Worm (Caenorhabditis elegans): ENCODE results near the gene ZC250.5.

The ZC250.5 gene

ce11 chrV:5840939-5841338 is 35.4 kb downstream of the ZC250.5 start:
- TF ChIP-seq nhr-25 (tag; optimal IDR thresholded peaks at IDR 0.05) (peak; percentile 32), fkh-2 (tag; optimal IDR thresholded peaks at IDR 0.05) (no peak)

- TF ChIP-seq pqm-1 (tag; optimal IDR thresholded peaks at IDR 0.05) = peak; percentile 70
- TF ChIP-seq egl-5 (tag; optimal IDR thresholded peaks at IDR 0.05) = no peak
- no peak for TF ChIP-seq mml-1 (tag; optimal IDR thresholded peaks at IDR 0.05)
- peak; percentile 74 for TF ChIP-seq ama-1 (optimal IDR thresholded peaks at IDR 0.05)
- peak; percentile 48 for TF ChIP-seq pha-4 (tag; optimal IDR thresholded peaks at IDR 0.05)
- TF ChIP-seq snpc-4 (tag; optimal IDR thresholded peaks at IDR 0.05) = no peak
- TF ChIP-seq nhr-237 (tag; optimal IDR thresholded peaks at IDR 0.05) = no peak
- TF ChIP-seq jun-1 (tag; optimal IDR thresholded peaks at IDR 0.05) = no peak
- TF ChIP-seq hmg-11 (tag; optimal IDR thresholded peaks at IDR 0.05) = no peak
- TF ChIP-seq elt-2 (tag; optimal IDR thresholded peaks at IDR 0.05) = peak; percentile 51
These were observed 37.1 kb downstream of the ZC250.5 start for ce11 chrV:5842507-5843144.

ce11 chrV:5843415-5844337 is 38.1 kb downstream of the ZC250.5 start:
- TF ChIP-seq ama-1 (optimal IDR thresholded peaks at IDR 0.05) (peak; percentile 62), skn-1 (tag; optimal IDR thresholded peaks at IDR 0.05) (peak; percentile 39), nhr-11 (tag; optimal IDR thresholded peaks at IDR 0.05) (peak; percentile 45), ZK546.5 (tag; optimal IDR thresholded peaks at IDR 0.05) (no peak), egl-5 (tag; optimal IDR thresholded peaks at IDR 0.05) (peak; percentile 82), pha-4 (tag; optimal IDR thresholded peaks at IDR 0.05) (peak; percentile 28), jun-1 (tag; optimal IDR thresholded peaks at IDR 0.05) (peak; percentile 77), pqm-1 (tag; optimal IDR thresholded peaks at IDR 0.05) (peak; percentile 91), eor-1 (tag; optimal IDR thresholded peaks at IDR 0.05) (no peak), nfya-1 (tag; optimal IDR thresholded peaks at IDR 0.05; ENCODE audit: insufficient read depth) (peak; percentile 33), elt-2 (tag; optimal IDR thresholded peaks at IDR 0.05) (peak; percentile 87), nhr-76 (tag; optimal IDR thresholded peaks at IDR 0.05) (no peak), nhr-23 (tag; optimal IDR thresholded peaks at IDR 0.05) (peak; percentile 27)

- TF ChIP-seq lin-39 (tag; optimal IDR thresholded peaks at IDR 0.05) = no peak
- no peak for TF ChIP-seq nhr-12 (tag; optimal IDR thresholded peaks at IDR 0.05)
- TF ChIP-seq nhr-43 (tag; optimal IDR thresholded peaks at IDR 0.05; ENCODE audit: poor library complexity, severe bottlenecking) = peak; percentile 93
- no peak for TF ChIP-seq unc-39 (tag; optimal IDR thresholded peaks at IDR 0.05)
- TF ChIP-seq skn-1 (tag; optimal IDR thresholded peaks at IDR 0.05) = no peak
- no peak for TF ChIP-seq eor-1 (tag; optimal IDR thresholded peaks at IDR 0.05)
- TF ChIP-seq nhr-25 (tag; optimal IDR thresholded peaks at IDR 0.05) = peak; percentile 97
- TF ChIP-seq pqm-1 (tag; optimal IDR thresholded peaks at IDR 0.05) = peak; percentile 67
- TF ChIP-seq nhr-28 (tag; optimal IDR thresholded peaks at IDR 0.05) = no peak
- TF ChIP-seq fos-1 (tag; optimal IDR thresholded peaks at IDR 0.05) = no peak
- no peak for TF ChIP-seq ceh-28 (tag; optimal IDR thresholded peaks at IDR 0.05)
- TF ChIP-seq ceh-16 (tag; optimal IDR thresholded peaks at IDR 0.05) = no peak
- TF ChIP-seq mdl-1 (tag; optimal IDR thresholded peaks at IDR 0.05) = peak; percentile 67
- no peak for TF ChIP-seq aly-2 (tag; optimal IDR thresholded peaks at IDR 0.05)
- TF ChIP-seq nhr-67 (tag; optimal IDR thresholded peaks at IDR 0.05) = no peak
- TF ChIP-seq jun-1 (tag; optimal IDR thresholded peaks at IDR 0.05) = peak; percentile 86
- peak; percentile 80 for TF ChIP-seq ztf-4 (tag; optimal IDR thresholded peaks at IDR 0.05)
- TF ChIP-seq nhr-237 (tag; optimal IDR thresholded peaks at IDR 0.05) = no peak
- TF ChIP-seq pha-4 (tag; optimal IDR thresholded peaks at IDR 0.05) = peak; percentile 84
- TF ChIP-seq ama-1 (optimal IDR thresholded peaks at IDR 0.05) = peak; percentile 63
- TF ChIP-seq elt-2 (tag; optimal IDR thresholded peaks at IDR 0.05) = peak; percentile 47
- peak; percentile 42 for TF ChIP-seq elt-1 (tag; optimal IDR thresholded peaks at IDR 0.05)
- no peak for TF ChIP-seq snpc-4 (tag; optimal IDR thresholded peaks at IDR 0.05)
- peak; percentile 70 for TF ChIP-seq egl-5 (tag; optimal IDR thresholded peaks at IDR 0.05)
- no peak for TF ChIP-seq nhr-77 (tag; optimal IDR thresholded peaks at IDR 0.05)
- TF ChIP-seq zag-1 (tag; optimal IDR thresholded peaks at IDR 0.05) = no peak
- no peak for TF ChIP-seq fkh-2 (tag; optimal IDR thresholded peaks at IDR 0.05)
- TF ChIP-seq tbx-2 (tag; optimal IDR thresholded peaks at IDR 0.05) = peak; percentile 14
- TF ChIP-seq egl-27 (tag; optimal IDR thresholded peaks at IDR 0.05) = no peak
- TF ChIP-seq elt-3 (tag; optimal IDR thresholded peaks at IDR 0.05) = no peak
- no peak for TF ChIP-seq fkh-10 (GFP tag; optimal IDR thresholded peaks at IDR 0.05)
- no peak for TF ChIP-seq unc-62 (GFP tag; optimal IDR thresholded peaks at IDR 0.05)
- no peak for TF ChIP-seq sea-2 (GFP tag; optimal IDR thresholded peaks at IDR 0.05)
- no peak for TF ChIP-seq nhr-76 (tag; optimal IDR thresholded peaks at IDR 0.05)
- no peak for TF ChIP-seq lin-15B (tag; optimal IDR thresholded peaks at IDR 0.05)
- TF ChIP-seq ztf-11 (tag; optimal IDR thresholded peaks at IDR 0.05) = no peak
- no peak for TF ChIP-seq R02D3.7 (tag; optimal IDR thresholded peaks at IDR 0.05)
- TF ChIP-seq nhr-11 (tag; optimal IDR thresholded peaks at IDR 0.05) = no peak
These were observed 38.8 kb downstream of the ZC250.5 start for ce11 chrV:5844349-5844760.

Data from whole organism, L3 larva.